Fruit fly (Drosophila melanogaster) whole organism, wandering third instar larva: ENCODE data around the gene CG6739.

Experiments
- CG32264 ChIP-seq: fragments of 200-800 bp; sonication (Bioruptor generic); optimal IDR thresholded peaks from 2 replicates; lab custom pipeline; 2016; ENCODE audit warnings: missing biosample characterization, missing genetic modification characterization
- Dfd ChIP-seq: fragments of >200 bp; optimal IDR thresholded peaks from 2 replicates; lab custom pipeline; 2017; ENCODE audit warnings: missing biosample characterization, missing genetic modification characterization
- Dif ChIP-seq: fragments of 200-275, 200-300 bp; sonication (Bioruptor generic); optimal IDR thresholded peaks from 2 replicates; lab custom pipeline; 2018; ENCODE audit warnings: missing biosample characterization, missing genetic modification characterization; ENCODE audit not compliant: partially characterized antibody
- Hr78 ChIP-seq: fragments of >200 bp; optimal IDR thresholded peaks from 2 replicates; lab custom pipeline; 2017; ENCODE audit warnings: missing biosample characterization, missing genetic modification characterization
- OdsH ChIP-seq: fragments of 200-800 bp; sonication (Bioruptor generic); optimal IDR thresholded peaks from 2 replicates; lab custom pipeline; 2016; ENCODE audit warnings: missing biosample characterization, mild to moderate bottlenecking, missing genetic modification characterization
- dsf ChIP-seq: sonication (Bioruptor generic); optimal IDR thresholded peaks from 2 replicates; lab custom pipeline; 2016; ENCODE audit warnings: missing biosample characterization, missing genetic modification characterization, borderline replicate concordance
- foxo ChIP-seq, 2 experiments: fragments of 200-800 bp; sonication (Bioruptor generic); optimal IDR thresholded peaks; 2 replicates in 1 of 2; 3 replicates in 1 of 2; lab custom pipeline; 2016 to 2017; ENCODE audit warnings: missing biosample characterization in 2 of 2, missing genetic modification characterization in 2 of 2
- sage ChIP-seq: fragments of 200-800 bp; sonication (Bioruptor generic); optimal IDR thresholded peaks from 2 replicates; lab custom pipeline; 2016; ENCODE audit warnings: missing biosample characterization, mild to moderate bottlenecking, missing genetic modification characterization

dm6 chr2L:7618563-7618962 is 10.4 kb downstream of the CG6739 start:
- no peak for TF ChIP-seq OdsH (GFP tag; lab: Kevin White, UChicago)
- no peak for TF ChIP-seq CG32264 (GFP tag; lab: Kevin White, UChicago)
- no peak for TF ChIP-seq dsf (GFP tag; lab: Kevin White, UChicago)
- TF ChIP-seq Dif, result no peak
- TF ChIP-seq Dfd (GFP tag; lab: Kevin White, UChicago), result no peak
- TF ChIP-seq Hr78 (GFP tag; lab: Kevin White, UChicago), result no peak
- no peak for TF ChIP-seq foxo (GFP tag; optimal IDR thresholded peaks at IDR 0.05; lab: Kevin White, UChicago)
- TF ChIP-seq sage, result no peak
